Worm (Caenorhabditis elegans) whole organism, L4/young adult: Measurements from ENCODE around the gene npp-26.
"Not testable (repeated sequence)": the region's sequence is repeated elsewhere in the genome, so short reads cannot be mapped to it uniquely, and the experiment has no call there.

ENCODE experiments used
- W03F9.2 ChIP-seq: fragments of 150-350 bp; optimal IDR thresholded peaks from 2 replicates; lab custom pipeline; 2014; ENCODE audit warnings: missing biosample characterization, missing genetic modification characterization
- dao-5 ChIP-seq: sonication (generic microtip); optimal IDR thresholded peaks from 2 replicates; lab custom pipeline; 2016; ENCODE audit warnings: missing genotype, missing genetic modification characterization, moderate library complexity, missing compliant biosample characterization
- him-1 ChIP-seq: sonication (generic microtip); optimal IDR thresholded peaks from 2 replicates; lab custom pipeline; 2016; ENCODE audit warnings: missing genotype, missing genetic modification reagents, missing genetic modification characterization, missing compliant biosample characterization

Gene npp-26

ce11 chrIV:4764422-4764821, at the start of gene npp-26:
Gene npp-26, plus strand, starts transcription at chrIV:4764722.
- no peak for TF ChIP-seq dao-5 (tag; lab: Kevin White, UChicago)
- no peak for TF ChIP-seq W03F9.2 (tag; lab: Kevin White, UChicago)
- no peak for TF ChIP-seq him-1 (tag; lab: Kevin White, UChicago)

ce11 chrIV:4715785-4716184, 48.7 kb upstream of the npp-26 start, which contains the start of gene miro-1:
Gene miro-1, minus strand, starts transcription at chrIV:4715807.
- not testable (repeated sequence) for TF ChIP-seq dao-5, him-1, W03F9.2 (tag; lab: Kevin White, UChicago)

- no peak for TF ChIP-seq dao-5 (tag; lab: Kevin White, UChicago)
- no peak for TF ChIP-seq him-1 (tag; lab: Kevin White, UChicago)
- no peak for TF ChIP-seq W03F9.2 (tag; lab: Kevin White, UChicago)
Observed at ce11 chrIV:4723687-4724086, 40.8 kb upstream of the npp-26 start.

- TF ChIP-seq him-1 (tag; lab: Kevin White, UChicago): no peak
Observed at ce11 chrIV:4724562-4724961, 40.0 kb upstream of the npp-26 start, which contains the start of gene K08F11.1. Gene K08F11.1, plus strand, starts transcription at chrIV:4724862.

- peak; percentile 1 for TF ChIP-seq dao-5 (tag; lab: Kevin White, UChicago)
- peak; percentile 88 for TF ChIP-seq him-1 (tag; lab: Kevin White, UChicago)
Observed at ce11 chrIV:4725478-4725920, 39.0 kb upstream of the npp-26 start.

- TF ChIP-seq W03F9.2 (tag; lab: Kevin White, UChicago): peak; percentile 37
- TF ChIP-seq him-1 (tag; lab: Kevin White, UChicago): peak; percentile 73
Observed at ce11 chrIV:4727935-4728334, 36.6 kb upstream of the npp-26 start.

- TF ChIP-seq him-1 (tag; lab: Kevin White, UChicago) (no peak), W03F9.2 (tag; lab: Kevin White, UChicago) (no peak)
Observed at ce11 chrIV:4737258-4737657, 27.3 kb upstream of the npp-26 start, which contains the start of gene fbxb-78. Gene fbxb-78, plus strand, starts transcription at chrIV:4737558.

- TF ChIP-seq W03F9.2 (tag; lab: Kevin White, UChicago) (no peak), him-1 (tag; lab: Kevin White, UChicago) (no peak), dao-5 (tag; lab: Kevin White, UChicago) (no peak)
Observed at ce11 chrIV:4742480-4742879, 22.0 kb upstream of the npp-26 start.

- TF ChIP-seq him-1 (tag; lab: Kevin White, UChicago): no peak
- TF ChIP-seq W03F9.2 (tag; lab: Kevin White, UChicago): no peak
- no peak for TF ChIP-seq dao-5 (tag; lab: Kevin White, UChicago)
Observed at ce11 chrIV:4744167-4744566, 20.4 kb upstream of the npp-26 start, which contains the start of gene hoe-1. Gene hoe-1, minus strand, starts transcription at chrIV:4744267.

- TF ChIP-seq W03F9.2 (tag; lab: Kevin White, UChicago): peak; percentile 96
- no peak for TF ChIP-seq dao-5 (tag; lab: Kevin White, UChicago)
- peak; percentile 10 for TF ChIP-seq him-1 (tag; lab: Kevin White, UChicago)
Observed at ce11 chrIV:4745422-4745821, 19.1 kb upstream of the npp-26 start, which contains the start of gene timm-17B.1. Gene timm-17B.1, minus strand, starts transcription at chrIV:4745492.

ce11 chrIV:4747553-4747952, 17.0 kb upstream of the npp-26 start, which contains the start of gene tctn-1:
Gene tctn-1, minus strand, starts transcription at chrIV:4747832.
- TF ChIP-seq dao-5 (tag; lab: Kevin White, UChicago): no peak
- TF ChIP-seq him-1 (tag; lab: Kevin White, UChicago): no peak
- no peak for TF ChIP-seq W03F9.2 (tag; lab: Kevin White, UChicago)

ce11 chrIV:4748408-4749105, 16.0 kb upstream of the npp-26 start, which contains the start of gene cyc-2.1:
Gene cyc-2.1, minus strand, starts transcription at chrIV:4749012.
- TF ChIP-seq W03F9.2 (tag; lab: Kevin White, UChicago): no peak
- no peak for TF ChIP-seq him-1 (tag; lab: Kevin White, UChicago)
- TF ChIP-seq dao-5 (tag; lab: Kevin White, UChicago): peak; percentile 17

- no peak for TF ChIP-seq dao-5 (tag; lab: Kevin White, UChicago)
- TF ChIP-seq him-1 (tag; lab: Kevin White, UChicago): no peak
- no peak for TF ChIP-seq W03F9.2 (tag; lab: Kevin White, UChicago)
Observed at ce11 chrIV:4749155-4749554, 15.4 kb upstream of the npp-26 start.
